Worm (Caenorhabditis elegans) whole organism, L4 larva: ENCODE measurements around the gene acr-5.

Experiments used
- D1046.2 ChIP-seq: fragments of 200-800 bp; sonication (Bioruptor generic); IDR thresholded peaks from 2 replicates; pipeline ENCODE4 v1.3.6; 2022; ENCODE audit warnings: missing genetic modification characterization, missing compliant biosample characterization
- F10B5.3 ChIP-seq: sonication (generic microtip); optimal IDR thresholded peaks from 2 replicates; lab custom pipeline; 2016; ENCODE audit warnings: mild to moderate bottlenecking, missing genetic modification characterization, missing compliant biosample characterization
- F44E2.7 ChIP-seq: fragments of 200-800 bp; sonication (Bioruptor generic); IDR thresholded peaks from 2 replicates; pipeline ENCODE4 v2.1.2; 2022; ENCODE audit warnings: missing genetic modification characterization, missing compliant biosample characterization
- F49E8.2 ChIP-seq: sonication (generic microtip); optimal IDR thresholded peaks from 2 replicates; lab custom pipeline; 2016; ENCODE audit warnings: missing compliant biosample characterization, mild to moderate bottlenecking, missing genetic modification characterization, borderline replicate concordance
- T20F7.1 ChIP-seq: fragments of 200-800 bp; sonication (Bioruptor generic); optimal IDR thresholded peaks from 2 replicates; lab custom pipeline; 2018; ENCODE audit warnings: mild to moderate bottlenecking, missing genetic modification characterization, missing compliant biosample characterization
- Y48G9A.11 ChIP-seq: fragments of 200-800 bp; sonication (Bioruptor generic); IDR thresholded peaks from 2 replicates; pipeline ENCODE4 v1.3.6; 2022; ENCODE audit warnings: missing genetic modification reagents, missing genetic modification characterization, missing compliant biosample characterization
- ZK337.2 ChIP-seq: fragments of 200-800 bp; sonication (Bioruptor generic); IDR thresholded peaks from 2 replicates; pipeline ENCODE4 v1.3.6; 2022; ENCODE audit warnings: missing genetic modification reagents, missing genetic modification characterization, missing compliant biosample characterization
- ZK546.5 ChIP-seq, 2 experiments: sonication (generic microtip); optimal IDR thresholded peaks; 2 replicates each; lab custom pipeline; 2017; ENCODE audit warnings: missing biosample characterization in 2 of 2, missing genetic modification characterization in 2 of 2
- aha-1 ChIP-seq: fragments of 150-350 bp; peaks from one replicate; lab custom pipeline; 2014; ENCODE audit warnings: missing biosample characterization, missing genetic modification characterization
- attf-4 ChIP-seq: sonication (generic microtip); optimal IDR thresholded peaks from 3 replicates; lab custom pipeline; 2017; ENCODE audit warnings: missing biosample characterization, missing genetic modification characterization
- ceh-82 ChIP-seq: sonication (generic microtip); optimal IDR thresholded peaks from 2 replicates; lab custom pipeline; 2017; ENCODE audit warnings: missing biosample characterization, missing genetic modification characterization
- ces-1 ChIP-seq: fragments of 150-350 bp; sonication (generic microtip); optimal IDR thresholded peaks from 4 replicates; lab custom pipeline; 2014; ENCODE audit warnings: missing biosample characterization, missing genetic modification reagents, missing genetic modification characterization
- cey-2 ChIP-seq: sonication (generic microtip); optimal IDR thresholded peaks from 3 replicates; lab custom pipeline; 2017; ENCODE audit warnings: missing genetic modification characterization, mild to moderate bottlenecking, missing compliant biosample characterization, antibody characterized with exemption, borderline replicate concordance; ENCODE audit not compliant: insufficient read depth
- daf-12 ChIP-seq: fragments of 150-350 bp; optimal IDR thresholded peaks from 2 replicates; lab custom pipeline; 2014; ENCODE audit warnings: missing biosample characterization, missing genetic modification reagents, missing genetic modification characterization
- daf-16 ChIP-seq, 3 experiments: sonication (generic microtip); optimal IDR thresholded peaks; 2 replicates each; lab custom pipeline; 2016 to 2017; ENCODE audit warnings: missing genetic modification characterization in 3 of 3, missing genetic modification reagents in 3 of 3, mild to moderate bottlenecking in 2 of 3, missing compliant biosample characterization in 2 of 3, missing biosample characterization in 1 of 3, moderate library complexity in 1 of 3
- daf-8 ChIP-seq: fragments of 200-800 bp; sonication (Bioruptor generic); IDR thresholded peaks from 2 replicates; pipeline ENCODE4 v1.3.6; 2022; ENCODE audit warnings: missing genetic modification characterization, missing compliant biosample characterization
- dpl-1 ChIP-seq: fragments of 150-350 bp; optimal IDR thresholded peaks from 2 replicates; lab custom pipeline; 2014; ENCODE audit warnings: missing biosample characterization, missing genetic modification reagents, missing genetic modification characterization
- duxl-1 ChIP-seq: sonication (generic microtip); optimal IDR thresholded peaks from 2 replicates; lab custom pipeline; 2016; ENCODE audit warnings: mild to moderate bottlenecking, missing genetic modification characterization, moderate library complexity, missing compliant biosample characterization; ENCODE audit not compliant: poor library complexity
- egl-27 ChIP-seq: sonication (generic microtip); optimal IDR thresholded peaks from 3 replicates; lab custom pipeline; 2017; ENCODE audit warnings: missing biosample characterization, missing genetic modification reagents, missing genetic modification characterization
- gei-8 ChIP-seq: fragments of 200-800 bp; sonication (Bioruptor generic); optimal IDR thresholded peaks from 2 replicates; lab custom pipeline; 2018; ENCODE audit warnings: mild to moderate bottlenecking, missing genetic modification characterization, missing compliant biosample characterization
- hlh-11 ChIP-seq: fragments of 200-800 bp; sonication (Bioruptor generic); optimal IDR thresholded peaks from 2 replicates; lab custom pipeline; 2018; ENCODE audit warnings: mild to moderate bottlenecking, missing genetic modification characterization, missing compliant biosample characterization
- hlh-30 ChIP-seq: sonication (generic microtip); optimal IDR thresholded peaks from 2 replicates; lab custom pipeline; 2017; ENCODE audit warnings: antibody characterized with exemption, mild to moderate bottlenecking, missing genetic modification characterization, missing compliant biosample characterization; ENCODE audit not compliant: insufficient read depth
- jun-1 ChIP-seq: fragments of 150-350 bp; optimal IDR thresholded peaks from 2 replicates; lab custom pipeline; 2014; ENCODE audit warnings: missing biosample characterization, missing genetic modification reagents, missing genetic modification characterization
- lim-7 ChIP-seq: fragments of 200-800 bp; sonication (Bioruptor generic); IDR thresholded peaks from 2 replicates; pipeline ENCODE4 v1.3.6; 2022; ENCODE audit warnings: missing genetic modification characterization, missing compliant biosample characterization
- lin-13 ChIP-seq: fragments of 150-350 bp; optimal IDR thresholded peaks from 2 replicates; lab custom pipeline; 2014; ENCODE audit warnings: missing biosample characterization, missing genetic modification reagents, missing genetic modification characterization
- lin-29 ChIP-seq: fragments of 200-800 bp; sonication (Bioruptor generic); IDR thresholded peaks from 2 replicates; pipeline ENCODE4 v1.3.6; 2022; ENCODE audit warnings: missing genetic modification reagents, missing genetic modification characterization, missing compliant biosample characterization
- madf-5 ChIP-seq, 2 experiments: fragments of 200-800 bp; sonication (Bioruptor generic); IDR thresholded peaks; 2 replicates each; pipeline ENCODE4 v1.3.6; 2022; ENCODE audit warnings: missing compliant biosample characterization in 2 of 2, missing genetic modification characterization in 2 of 2
- madf-9 ChIP-seq: fragments of 200-800 bp; sonication (Bioruptor generic); conservative IDR thresholded peaks from 2 replicates; pipeline ENCODE4 v1.3.6; 2022; ENCODE audit warnings: missing genetic modification reagents, missing genetic modification characterization, missing compliant biosample characterization
- mes-2 ChIP-seq: sonication (generic microtip); optimal IDR thresholded peaks from 2 replicates; lab custom pipeline; 2016; ENCODE audit warnings: missing genotype, mild to moderate bottlenecking, missing genetic modification characterization, missing compliant biosample characterization; ENCODE audit not compliant: poor library complexity, severe bottlenecking
- mxl-3 ChIP-seq: fragments of 200-800 bp; sonication (Bioruptor generic); optimal IDR thresholded peaks from 2 replicates; lab custom pipeline; 2018; ENCODE audit warnings: mild to moderate bottlenecking, missing genetic modification characterization, missing compliant biosample characterization
- nhr-102 ChIP-seq: sonication (generic microtip); optimal IDR thresholded peaks from 2 replicates; lab custom pipeline; 2016; ENCODE audit warnings: mild to moderate bottlenecking, missing genetic modification characterization, moderate library complexity, missing compliant biosample characterization
- nhr-11 ChIP-seq: fragments of 150-350 bp; optimal IDR thresholded peaks from 2 replicates; lab custom pipeline; 2014; ENCODE audit warnings: missing biosample characterization, missing genetic modification characterization
- nhr-237 ChIP-seq: sonication (generic microtip); optimal IDR thresholded peaks from 2 replicates; lab custom pipeline; 2017; ENCODE audit warnings: missing biosample characterization, missing genetic modification characterization
- nhr-6 ChIP-seq: fragments of 150-350 bp; optimal IDR thresholded peaks from 2 replicates; lab custom pipeline; 2014; ENCODE audit warnings: missing biosample characterization, missing genetic modification characterization
- nhr-76 ChIP-seq: fragments of 150-350 bp; optimal IDR thresholded peaks from 2 replicates; lab custom pipeline; 2014; ENCODE audit warnings: missing biosample characterization, missing genetic modification characterization
- rbr-2 ChIP-seq: sonication (generic microtip); optimal IDR thresholded peaks from 2 replicates; lab custom pipeline; 2016; ENCODE audit warnings: missing genotype, missing genetic modification characterization, missing compliant biosample characterization
- saeg-2 ChIP-seq: fragments of 200-800 bp; sonication (Bioruptor generic); IDR thresholded peaks from 2 replicates; pipeline ENCODE4 v1.3.6; 2022; ENCODE audit warnings: missing genetic modification reagents, missing genetic modification characterization, missing compliant biosample characterization
- skn-1 ChIP-seq: fragments of 150-350 bp; optimal IDR thresholded peaks from 2 replicates; lab custom pipeline; 2014; ENCODE audit warnings: missing biosample characterization, missing genetic modification characterization
- snpc-1.2 ChIP-seq: fragments of 200-800 bp; sonication (Bioruptor generic); IDR thresholded peaks from 2 replicates; pipeline ENCODE4 v1.3.6; 2022; ENCODE audit warnings: missing genetic modification reagents, missing genetic modification characterization, missing compliant biosample characterization
- tag-97 ChIP-seq: fragments of 200-800 bp; sonication (Bioruptor generic); IDR thresholded peaks from 2 replicates; pipeline ENCODE4 v1.3.6; 2022; ENCODE audit warnings: missing genetic modification characterization, missing compliant biosample characterization
- unc-39 ChIP-seq: sonication (generic microtip); optimal IDR thresholded peaks from 2 replicates; lab custom pipeline; 2017; ENCODE audit warnings: missing biosample characterization, missing genetic modification characterization
- unc-62 ChIP-seq, 3 experiments: fragments of 150-350 bp in 1 of 3; sonication (generic microtip); optimal IDR thresholded peaks in 2 of 3; peaks in 1 of 3; 1 replicate in 1 of 3; 2 replicates in 2 of 3; lab custom pipeline; 2014 to 2017; ENCODE audit warnings: missing biosample characterization in 3 of 3, missing genetic modification characterization in 3 of 3, missing genetic modification reagents in 3 of 3, missing genotype in 1 of 3
- zfp-2 ChIP-seq: sonication (generic microtip); optimal IDR thresholded peaks from 2 replicates; lab custom pipeline; 2016; ENCODE audit warnings: mild to moderate bottlenecking, missing genetic modification characterization, missing compliant biosample characterization
- zip-11 ChIP-seq: fragments of 200-800 bp; sonication (Bioruptor generic); IDR thresholded peaks from 2 replicates; pipeline ENCODE4 v1.3.6; 2022; ENCODE audit warnings: missing genetic modification characterization, missing compliant biosample characterization
- ztf-7 ChIP-seq: fragments of 150-350 bp; optimal IDR thresholded peaks from 2 replicates; lab custom pipeline; 2014; ENCODE audit warnings: missing biosample characterization, missing genetic modification characterization

The acr-5 gene

ce11 chrIII:6471451-6471850 lies 43.1 kb downstream of the acr-5 start, which contains the start of gene wht-6:
Gene wht-6 (plus strand): TSS chrIII:6471751.
- no peak for TF ChIP-seq tag-97 (GFP tag; lab: Robert Waterston, UW)
- TF ChIP-seq daf-8 (GFP tag; lab: Robert Waterston, UW) = no peak
- TF ChIP-seq nhr-102 = no peak
- TF ChIP-seq D1046.2 (GFP tag; lab: Robert Waterston, UW) = no peak
- TF ChIP-seq nhr-6 (tag; lab: Kevin White, UChicago) = no peak
- TF ChIP-seq F49E8.2 (tag; lab: Kevin White, UChicago) = no peak
- no peak for TF ChIP-seq daf-12 (tag; lab: Kevin White, UChicago)
- no peak for TF ChIP-seq ZK337.2 (GFP tag; lab: Robert Waterston, UW)
- TF ChIP-seq mes-2 (tag; lab: Kevin White, UChicago) = no peak
- no peak for TF ChIP-seq saeg-2
- TF ChIP-seq lin-29 (GFP tag; lab: Robert Waterston, UW) = no peak
- TF ChIP-seq cey-2 (tag; lab: Kevin White, UChicago) = no peak
- no peak for TF ChIP-seq gei-8
- TF ChIP-seq F10B5.3 (tag; lab: Kevin White, UChicago) = no peak
- no peak for TF ChIP-seq hlh-11 (tag; lab: Kevin White, UChicago)
- TF ChIP-seq T20F7.1 (GFP tag; lab: Kevin White, UChicago) = no peak
- no peak for TF ChIP-seq zfp-2 (tag; lab: Kevin White, UChicago)
- TF ChIP-seq nhr-237 (tag; lab: Kevin White, UChicago) = no peak
- no peak for TF ChIP-seq dpl-1 (GFP tag; lab: Kevin White, UChicago)
- no peak for TF ChIP-seq ztf-7 (tag; lab: Kevin White, UChicago)

ce11 chrIII:6467005-6467404 lies 47.6 kb downstream of the acr-5 start, which contains the start of gene T26A5.2:
Gene T26A5.2 (plus strand): TSS chrIII:6467305.
- no peak for TF ChIP-seq hlh-30 (tag; lab: Kevin White, UChicago)
- peak; percentile 4 for TF ChIP-seq aha-1 (tag; lab: Kevin White, UChicago)

- TF ChIP-seq lim-7 (no peak), rbr-2 (tag; lab: Kevin White, UChicago) (no peak), attf-4 (no peak), ceh-82 (tag; lab: Kevin White, UChicago) (no peak), T20F7.1 (GFP tag; lab: Kevin White, UChicago) (no peak), unc-39 (tag; lab: Kevin White, UChicago) (no peak), nhr-76 (tag; lab: Kevin White, UChicago) (no peak), zip-11 (no peak)
These were observed 49.7 kb downstream of the acr-5 start, which contains the start of gene nduf-2.2 for ce11 chrIII:6464913-6465312. Gene nduf-2.2 (plus strand): TSS chrIII:6465222.

ce11 chrIII:6464113-6464571 lies 50.4 kb downstream of the acr-5 start:
- peak; percentile 60 for TF ChIP-seq duxl-1 (tag; lab: Kevin White, UChicago)
- peak; percentile 60 for TF ChIP-seq nhr-11 (tag; lab: Kevin White, UChicago)
- peak; percentile 77 for TF ChIP-seq snpc-1.2 (GFP tag; lab: Robert Waterston, UW)
- TF ChIP-seq attf-4 = no peak
- peak; percentile 95 for TF ChIP-seq hlh-30 (tag; lab: Kevin White, UChicago)
- TF ChIP-seq F44E2.7 (GFP tag; lab: Robert Waterston, UW) = peak; percentile 83; the same call in 1 of the 2 replicates
- no peak for TF ChIP-seq ZK546.5 (tag; optimal IDR thresholded peaks at IDR 0.05; lab: Kevin White, UChicago)
- TF ChIP-seq unc-62 (GFP tag; optimal IDR thresholded peaks at IDR 0.05 in 1 of 2; lab: Kevin White, UChicago) = no peak
- TF ChIP-seq unc-62 (tag; optimal IDR thresholded peaks at IDR 0.05; lab: Kevin White, UChicago) = no peak
- TF ChIP-seq madf-9 (GFP tag; lab: Robert Waterston, UW) = peak; percentile 76
- no peak for TF ChIP-seq zip-11
- peak; percentile 83 for TF ChIP-seq mxl-3 (GFP tag; lab: Kevin White, UChicago)
- TF ChIP-seq skn-1 (tag; lab: Kevin White, UChicago) = no peak
- TF ChIP-seq egl-27 (tag; lab: Kevin White, UChicago) = no peak
- peak; percentile 71 for TF ChIP-seq lin-13 (GFP tag; lab: Kevin White, UChicago)
- TF ChIP-seq Y48G9A.11 (GFP tag; lab: Robert Waterston, UW) = peak; percentile 40; the same call in 1 of the 2 replicates
- TF ChIP-seq daf-16 (GFP tag; optimal IDR thresholded peaks at IDR 0.05; lab: Kevin White, UChicago) = peak; percentile 82 to 84
- TF ChIP-seq daf-16 (tag; optimal IDR thresholded peaks at IDR 0.05; lab: Kevin White, UChicago) = peak; percentile 94
- TF ChIP-seq ZK337.2 (GFP tag; lab: Robert Waterston, UW) = no peak
- no peak for TF ChIP-seq madf-5 (GFP tag; IDR thresholded peaks at IDR 0.05; lab: Robert Waterston, UW)
- TF ChIP-seq ces-1 (GFP tag; lab: Kevin White, UChicago) = no peak
- peak; percentile 25 for TF ChIP-seq jun-1 (tag; lab: Kevin White, UChicago)
